Worm (Caenorhabditis elegans) whole organism, late embryonic: Measurements from ENCODE around the gene T24C12.4.

Experiments used
- F13H6.1 ChIP-seq: sonication (generic microtip); optimal IDR thresholded peaks from 2 replicates; lab custom pipeline; 2016; ENCODE audit warnings: missing genetic modification characterization, missing compliant biosample characterization
- ama-1 ChIP-seq: fragments of 150-350 bp; optimal IDR thresholded peaks from 2 replicates; lab custom pipeline; 2014
- ceh-2 ChIP-seq: sonication (generic microtip); optimal IDR thresholded peaks from 2 replicates; lab custom pipeline; 2016; ENCODE audit warnings: missing genotype, missing genetic modification characterization, missing compliant biosample characterization
- ceh-22 ChIP-seq: sonication (generic microtip); optimal IDR thresholded peaks from 2 replicates; lab custom pipeline; 2017; ENCODE audit warnings: missing biosample characterization, missing genetic modification characterization
- elt-4 ChIP-seq: sonication (generic microtip); optimal IDR thresholded peaks from 2 replicates; lab custom pipeline; 2016; ENCODE audit warnings: missing genetic modification characterization, missing compliant biosample characterization
- nhr-11 ChIP-seq: fragments of 150-350 bp; optimal IDR thresholded peaks from 2 replicates; lab custom pipeline; 2014; ENCODE audit warnings: missing biosample characterization, missing genetic modification characterization
- odd-2 ChIP-seq: sonication (generic microtip); optimal IDR thresholded peaks from 2 replicates; lab custom pipeline; 2017; ENCODE audit warnings: antibody characterized with exemption, mild to moderate bottlenecking, missing genetic modification characterization, missing compliant biosample characterization
- pqm-1 ChIP-seq: sonication (generic microtip); optimal IDR thresholded peaks from 2 replicates; lab custom pipeline; 2016; ENCODE audit warnings: missing genetic modification characterization, missing compliant biosample characterization
- tbx-2 ChIP-seq: sonication (generic microtip); optimal IDR thresholded peaks from 2 replicates; lab custom pipeline; 2016; ENCODE audit warnings: missing genetic modification characterization, missing compliant biosample characterization
- unc-42 ChIP-seq: sonication (generic microtip); optimal IDR thresholded peaks from 2 replicates; lab custom pipeline; 2016; ENCODE audit warnings: missing genotype, missing genetic modification characterization, missing compliant biosample characterization

DNA sequence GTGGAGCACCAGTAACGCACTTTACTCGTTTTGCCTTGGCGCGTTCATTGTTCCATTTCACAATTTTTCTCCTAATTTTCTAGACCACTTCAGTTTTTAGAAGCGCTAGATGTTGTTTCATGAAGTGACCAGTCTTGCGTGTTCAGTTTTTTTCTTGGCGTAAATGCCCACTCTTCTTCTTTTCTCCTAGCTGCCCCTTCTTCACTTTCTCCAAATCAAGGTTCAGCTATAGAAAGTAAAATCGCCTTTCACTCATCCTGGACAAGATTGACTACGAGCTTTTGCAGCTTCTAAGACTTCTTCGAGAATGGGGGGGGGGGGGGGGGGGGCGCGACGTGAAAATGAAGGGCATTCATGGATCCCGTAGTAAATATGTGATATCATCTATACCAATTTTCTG is 7.8 kb upstream of the T24C12.4 start:
- TF ChIP-seq nhr-11 (tag; lab: Kevin White, UChicago): no peak
- TF ChIP-seq ama-1 (lab: Kevin White, UChicago): no peak
- TF ChIP-seq odd-2 (tag; lab: Kevin White, UChicago): no peak
- no peak for TF ChIP-seq F13H6.1 (tag; lab: Kevin White, UChicago)
- no peak for TF ChIP-seq tbx-2 (tag; lab: Kevin White, UChicago)
- no peak for TF ChIP-seq pqm-1 (tag; lab: Kevin White, UChicago)
- TF ChIP-seq unc-42 (tag; lab: Kevin White, UChicago): no peak
- no peak for TF ChIP-seq ceh-2
- no peak for TF ChIP-seq elt-4 (tag; lab: Kevin White, UChicago)
- TF ChIP-seq ceh-22 (tag; lab: Kevin White, UChicago): no peak
